Fruit fly (Drosophila melanogaster) whole organism, larva: ENCODE measurements around the gene CG9098.
A peak's percentile ranks its signal among the peaks of the same experiment; 100 is the strongest.

Experiments
- noc ChIP-seq: fragments of 200-800 bp; sonication (Bioruptor generic); optimal IDR thresholded peaks from 3 replicates; lab custom pipeline; 2019; ENCODE audit warnings: missing biosample characterization, mild to moderate bottlenecking, missing genetic modification characterization, moderate library complexity

CG9098 gene

DNA sequence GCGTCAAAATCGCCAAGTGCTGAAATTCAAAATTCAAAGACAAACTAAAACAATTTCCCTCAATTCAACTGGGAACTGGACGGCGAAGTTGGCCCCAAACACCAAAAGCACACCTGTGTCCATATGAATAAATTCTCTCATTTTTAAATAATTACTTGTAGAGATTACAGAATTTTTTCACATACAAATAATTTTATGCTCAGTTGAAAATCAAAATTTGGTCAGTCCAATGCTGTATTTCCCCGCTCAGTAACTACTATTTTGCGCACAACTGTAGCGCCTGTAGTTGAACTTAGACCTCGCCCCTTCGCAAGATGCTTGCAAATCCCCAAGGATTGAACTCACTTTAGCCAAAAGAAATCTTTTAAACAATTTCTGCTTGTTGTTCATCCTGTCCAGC is 16.6 kb upstream of the CG9098 start:
- TF ChIP-seq noc (tag; lab: Kevin White, UChicago): no peak

DNA sequence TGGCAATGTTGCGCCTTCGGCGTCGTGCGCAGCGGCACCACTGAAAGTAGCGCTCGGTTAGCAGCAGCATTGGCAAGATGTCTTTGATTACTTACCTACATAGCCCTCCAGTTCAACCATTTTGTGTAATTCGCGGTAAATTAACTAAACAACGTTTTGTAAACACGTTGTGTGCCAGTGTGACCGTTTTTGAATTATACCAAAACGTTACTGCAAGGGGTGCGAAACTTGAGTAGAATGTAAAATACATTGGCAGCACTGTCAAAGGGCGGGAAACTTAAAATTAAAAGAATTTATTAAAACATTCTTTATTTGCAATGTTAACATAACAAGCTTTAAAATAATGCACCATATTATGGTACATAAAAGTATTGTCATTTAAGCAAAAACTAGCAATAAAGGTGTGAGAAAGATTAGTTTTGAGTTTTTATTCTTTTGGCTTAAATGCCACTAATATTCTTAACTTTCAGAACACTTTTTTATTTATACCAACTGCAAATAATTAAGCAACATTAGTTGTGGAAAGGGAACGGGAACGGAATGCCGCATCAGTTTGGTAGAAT is 12.3 kb upstream of the CG9098 start, which contains the start of gene CG9107:
Gene CG9107 (minus strand): TSS at position 195 of the 563 bp plus-strand sequence.
- TF ChIP-seq noc (tag; lab: Kevin White, UChicago): no peak

DNA sequence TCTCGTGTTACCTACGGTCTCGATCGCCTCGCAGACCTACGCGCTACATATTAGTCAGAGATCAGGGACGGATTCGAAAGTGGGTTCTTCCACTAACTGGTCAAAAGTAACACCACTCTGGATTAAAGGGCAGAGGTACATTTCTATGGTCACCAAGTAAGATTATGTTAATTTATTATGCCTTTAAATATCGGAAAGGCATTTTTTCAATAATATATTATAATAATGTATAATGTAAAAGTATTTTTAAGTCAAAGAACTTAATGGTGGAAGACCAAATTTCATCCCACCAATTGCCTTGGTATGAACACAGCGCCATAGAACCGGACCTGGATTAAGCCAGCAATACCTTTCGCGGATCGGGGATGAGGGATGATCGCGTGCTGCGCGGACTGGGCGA is 10.7 kb upstream of the CG9098 start:
- no peak for TF ChIP-seq noc (tag; lab: Kevin White, UChicago)

DNA sequence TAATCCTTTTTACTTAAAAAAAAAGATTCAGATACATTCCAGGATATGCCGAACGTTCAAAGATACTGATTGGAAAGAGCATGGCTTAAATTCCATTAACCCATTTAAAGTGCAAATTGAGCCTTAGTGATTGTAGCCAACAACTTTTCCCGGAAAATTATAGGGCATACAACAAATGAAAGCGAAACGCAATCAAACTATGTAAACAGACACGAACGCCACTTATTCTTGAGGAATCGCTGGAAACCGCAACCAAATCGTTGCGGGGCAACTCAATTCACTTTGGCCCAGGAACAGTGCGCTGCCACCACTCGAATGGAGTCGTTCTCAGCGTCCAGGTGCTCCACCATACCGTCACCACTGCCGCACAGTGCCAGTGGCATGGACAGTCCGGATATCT is 8.4 kb upstream of the CG9098 start, which contains the start of gene CG13996:
Gene CG13996 (plus strand): TSS at position 301 of the 400 bp plus-strand sequence.
- TF ChIP-seq noc (tag; lab: Kevin White, UChicago): no peak

DNA sequence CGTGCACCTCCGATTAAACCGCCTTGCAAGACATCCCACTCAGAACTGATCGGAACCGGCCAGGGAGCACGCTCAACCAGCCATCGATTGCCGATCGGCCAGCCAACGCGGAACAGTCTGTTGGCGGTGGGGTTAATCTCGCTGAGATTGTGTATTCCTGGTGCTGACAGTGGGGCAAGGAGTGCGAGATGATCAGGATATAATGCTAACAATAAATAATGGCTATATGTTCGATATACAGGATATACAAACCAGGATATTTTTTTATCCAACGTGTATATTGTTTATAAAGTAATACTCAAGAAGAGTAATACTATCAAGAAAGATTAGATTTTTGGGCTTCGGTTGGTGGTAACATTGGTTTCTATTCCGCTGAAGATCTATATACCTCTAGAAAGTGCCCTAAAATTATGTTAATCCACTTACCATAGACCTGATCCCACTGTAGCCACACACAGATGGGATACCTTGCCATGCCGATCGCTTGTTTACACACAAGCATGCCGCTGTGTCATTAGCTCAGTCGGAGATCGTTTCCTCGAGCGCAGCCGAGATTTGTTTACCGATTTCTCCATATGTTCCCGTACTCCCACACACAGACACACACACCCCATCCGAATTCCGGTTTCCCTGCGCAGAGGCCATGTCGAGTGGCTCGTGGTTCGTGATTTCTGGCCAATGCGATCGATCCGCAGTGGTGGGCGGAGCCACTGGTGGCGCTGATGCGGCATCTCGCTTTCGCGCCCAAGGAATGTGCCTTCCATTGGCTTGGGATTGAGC is 7.4 kb upstream of the CG9098 start, which contains the start of gene H2.0:
Gene H2.0 (minus strand): TSS at position 51 of the 780 bp plus-strand sequence.
- no peak for TF ChIP-seq noc (tag; lab: Kevin White, UChicago)

DNA sequence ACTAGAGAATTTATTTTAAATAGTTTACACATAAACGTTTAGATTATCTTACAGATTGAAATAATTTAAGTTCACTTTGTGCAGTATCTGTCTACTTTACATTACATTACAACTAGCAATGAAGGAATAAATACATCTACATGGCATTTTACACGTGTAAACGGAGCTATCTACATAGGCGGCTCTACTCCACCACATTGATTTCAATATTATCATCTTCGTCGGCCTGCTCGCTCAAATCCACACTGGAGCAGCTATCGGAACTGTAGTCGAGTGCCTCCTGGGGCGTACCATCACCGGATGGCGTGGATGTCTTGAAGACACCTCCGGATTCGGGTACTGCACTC is 906 bp upstream of the CG9098 start:
- no peak for TF ChIP-seq noc (tag; lab: Kevin White, UChicago)

DNA sequence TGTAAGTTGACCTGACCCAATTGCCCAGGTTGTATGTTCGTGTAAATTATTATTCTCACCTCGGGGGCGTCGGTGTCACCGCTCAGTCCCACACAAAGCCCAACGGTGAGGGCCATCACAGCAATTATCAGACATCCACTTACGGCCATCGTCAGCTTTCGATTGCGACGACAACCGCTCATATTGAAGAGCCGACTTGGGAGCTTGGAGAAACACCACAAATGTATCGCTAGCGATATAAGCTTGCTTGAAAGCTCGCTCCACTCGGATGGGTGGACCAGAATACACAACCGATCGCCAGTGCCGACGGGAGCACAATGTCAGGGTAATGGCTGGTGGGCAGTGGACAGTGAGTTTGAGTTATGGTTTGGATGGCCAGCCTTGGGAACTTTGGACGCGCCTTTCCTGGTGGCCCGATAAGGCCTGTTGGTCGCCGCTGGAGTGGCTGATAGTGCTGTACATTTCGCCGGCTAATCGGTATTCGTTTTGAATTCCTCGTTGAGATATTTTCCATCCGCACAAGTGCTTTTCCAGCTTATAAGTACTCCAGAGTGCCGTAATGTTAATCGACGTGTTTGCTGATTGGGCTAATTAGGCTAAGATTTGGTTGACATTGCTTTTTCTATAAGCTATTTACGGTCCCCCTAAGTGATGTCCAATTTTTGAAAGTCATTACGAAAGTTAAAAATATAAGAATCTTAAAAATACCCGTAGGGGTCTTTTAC is 5.5 kb downstream of the CG9098 start, which contains the start of gene Gal:
Gene Gal (minus strand): TSS at position 320 of the 725 bp plus-strand sequence.
- no peak for TF ChIP-seq noc (tag; lab: Kevin White, UChicago)

DNA sequence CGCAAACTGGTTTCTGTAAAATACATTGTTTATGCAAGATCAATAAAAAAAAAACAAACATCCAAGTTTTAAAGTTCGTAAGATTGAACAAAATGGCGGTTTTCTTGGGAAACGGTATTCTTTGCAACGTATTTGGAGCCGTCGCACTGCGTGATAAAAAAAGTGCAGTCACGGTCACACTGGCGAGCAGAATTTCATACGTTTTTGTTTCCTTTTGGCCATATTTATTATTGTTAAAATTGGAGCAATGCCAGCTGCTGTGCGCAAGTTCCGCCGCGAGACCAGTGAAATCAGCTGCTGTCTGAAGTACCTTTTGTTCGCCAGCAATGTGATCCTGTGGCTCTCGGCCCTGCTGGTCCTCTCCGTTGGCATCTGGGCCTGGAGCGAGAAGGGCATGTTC is 12.1 kb downstream of the CG9098 start, which contains the start of gene Tsp26A:
Gene Tsp26A (plus strand): TSS at position 164 of the 400 bp plus-strand sequence.
- no peak for TF ChIP-seq noc (tag; lab: Kevin White, UChicago)

DNA sequence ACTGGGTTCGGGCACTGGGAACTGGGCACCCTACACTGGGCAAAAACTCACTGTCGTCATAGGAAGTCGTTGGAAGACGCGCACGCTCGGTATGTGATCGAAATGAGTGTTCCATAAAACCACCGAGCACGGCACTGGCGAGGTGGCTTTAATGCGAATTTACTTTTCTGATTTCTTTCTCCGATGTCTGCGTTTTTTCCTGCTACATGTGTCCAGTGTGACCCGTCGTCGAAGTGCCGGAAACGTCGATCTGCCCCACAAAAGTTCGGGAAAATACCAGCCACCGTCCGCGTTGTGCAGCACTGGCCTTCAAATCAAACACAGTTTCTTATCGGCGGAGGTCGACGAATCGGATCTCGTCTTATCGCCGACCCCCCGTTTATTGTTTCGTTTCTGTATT is 12.9 kb downstream of the CG9098 start, which contains the start of gene Kdm5:
Gene Kdm5 (minus strand): TSS at position 255 of the 400 bp plus-strand sequence.
- peak; percentile 69 for TF ChIP-seq noc (tag; lab: Kevin White, UChicago)

DNA sequence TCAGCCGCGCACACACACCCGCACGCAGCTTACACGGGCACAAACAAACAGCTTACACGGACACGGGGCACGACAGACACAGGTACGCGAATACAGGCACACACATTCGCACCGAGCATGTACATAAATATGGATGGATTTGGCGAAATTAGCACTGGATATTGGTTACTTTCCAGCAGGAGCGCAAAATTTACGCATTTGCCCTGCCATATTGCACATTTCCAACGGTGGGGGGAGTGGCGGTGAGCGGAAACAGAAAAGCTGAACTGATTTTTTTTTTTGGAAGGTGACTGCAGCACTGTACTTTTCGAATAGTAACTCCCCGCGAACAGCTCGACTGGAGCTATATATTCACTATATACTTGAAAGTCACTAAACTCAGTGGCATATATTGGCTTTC is 13.8 kb downstream of the CG9098 start:
- TF ChIP-seq noc (tag; lab: Kevin White, UChicago): no peak

DNA sequence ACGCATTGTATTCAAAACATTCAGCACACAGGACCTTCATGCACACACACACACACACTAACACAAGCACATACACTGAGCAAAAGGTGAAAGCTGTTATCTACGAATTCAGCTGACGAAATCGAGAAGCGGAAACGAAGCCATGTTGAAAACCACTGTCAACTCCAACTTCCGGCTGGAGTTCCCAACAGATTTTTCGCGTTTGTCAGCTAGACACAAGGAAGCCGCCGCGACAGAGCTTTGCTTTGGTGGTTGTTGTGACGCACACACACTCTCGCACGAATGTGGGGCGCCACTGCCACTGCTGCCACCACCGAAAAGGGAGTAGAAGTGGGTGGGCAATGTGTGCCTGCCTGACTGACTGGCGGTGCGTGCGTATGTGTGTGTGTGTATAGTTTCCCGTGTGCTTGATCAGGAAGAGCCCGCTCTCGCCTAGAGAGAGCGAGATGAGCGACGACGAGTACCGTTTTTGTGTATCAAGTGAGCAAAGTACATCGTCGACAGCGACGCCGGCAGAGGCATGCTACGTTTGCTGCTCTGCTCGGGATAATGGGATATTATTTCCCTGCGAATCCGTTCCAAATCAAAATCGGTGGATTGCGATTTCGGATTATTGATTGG is 14.4 kb downstream of the CG9098 start:
- no peak for TF ChIP-seq noc (tag; lab: Kevin White, UChicago)

DNA sequence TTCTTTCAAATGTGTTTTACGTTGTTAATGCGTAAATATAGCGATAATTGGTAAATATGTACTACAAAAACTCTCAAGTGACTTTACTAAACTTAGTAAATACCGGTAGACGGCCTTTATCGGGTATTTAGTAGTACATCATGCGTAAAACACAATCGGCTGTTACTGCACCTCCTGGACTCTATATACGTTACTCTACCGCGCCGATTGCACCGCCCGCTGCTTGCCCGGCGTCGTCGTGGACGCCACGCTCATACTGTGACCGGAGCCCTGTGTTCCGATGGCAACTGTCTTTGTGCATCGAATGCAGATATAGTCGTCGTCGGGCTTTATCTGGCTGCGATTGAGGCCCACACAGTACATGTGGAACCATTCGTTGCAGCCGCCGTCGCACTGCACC is 21.7 kb downstream of the CG9098 start:
- no peak for TF ChIP-seq noc (tag; lab: Kevin White, UChicago)

DNA sequence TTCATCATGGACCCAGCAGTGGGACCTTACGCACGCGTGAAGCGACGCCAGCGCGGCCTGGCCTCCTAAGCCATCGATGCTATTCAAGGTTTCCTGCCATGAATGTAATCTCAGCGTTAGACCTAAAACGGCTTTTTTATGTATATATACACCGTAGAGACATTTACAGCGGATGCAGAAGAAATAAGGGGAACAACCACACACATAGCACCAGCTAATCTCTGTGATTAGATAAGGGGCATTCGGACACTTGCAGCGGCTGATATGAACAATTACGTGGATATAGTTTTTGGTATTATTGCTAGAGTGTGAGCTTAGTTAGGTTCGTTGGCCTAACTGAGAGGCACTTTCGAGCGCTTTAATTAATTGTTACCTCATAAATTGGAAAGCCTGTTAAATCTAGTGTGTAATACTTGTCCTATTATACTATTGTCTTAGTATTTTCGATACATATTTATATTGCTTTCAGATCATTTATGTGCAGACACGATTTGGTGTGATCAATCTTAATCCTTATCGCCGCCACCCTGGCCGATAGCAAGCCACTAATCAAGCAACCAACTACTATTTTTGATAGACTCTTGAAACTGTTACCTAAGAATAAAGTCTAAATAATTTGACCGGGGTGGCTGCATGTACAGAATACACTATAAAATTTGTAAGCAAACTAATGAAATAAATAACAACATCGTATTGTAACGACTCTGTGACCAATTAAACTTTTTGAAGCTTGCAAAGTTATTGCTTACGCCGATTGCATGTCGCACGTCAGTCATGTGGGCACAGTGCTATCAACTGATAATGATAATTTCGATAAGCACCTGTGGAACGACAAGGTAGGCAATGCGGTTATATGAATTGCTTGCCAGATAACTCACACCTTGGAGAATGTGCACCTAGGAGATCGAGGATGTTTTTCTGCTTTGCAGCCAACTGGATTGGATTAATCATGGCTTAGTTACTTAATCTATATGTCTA is 23.7 kb downstream of the CG9098 start:
- TF ChIP-seq noc (tag; lab: Kevin White, UChicago): no peak

DNA sequence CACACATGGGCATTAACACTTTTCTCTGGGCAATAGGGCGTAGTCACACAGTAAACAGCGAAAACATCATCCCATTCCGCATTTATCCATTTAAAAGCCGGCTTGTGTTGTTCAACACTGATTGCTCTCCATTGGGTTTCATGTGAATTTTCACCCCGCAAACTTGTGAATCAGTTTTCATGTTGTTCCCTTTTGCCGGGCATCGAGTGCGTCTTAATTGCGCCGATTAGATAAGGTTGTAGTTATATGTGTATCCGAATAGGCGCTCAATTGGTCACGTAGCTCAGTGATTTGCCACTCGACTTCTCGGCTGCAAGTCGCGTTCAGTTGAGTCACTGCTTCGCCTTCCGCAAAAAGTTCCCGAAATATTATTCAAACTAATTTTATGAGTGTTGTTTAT is 25.2 kb downstream of the CG9098 start:
- no peak for TF ChIP-seq noc (tag; lab: Kevin White, UChicago)
